Worm (Caenorhabditis elegans) whole organism, mixed stage, embryonic: Measurements from ENCODE around the gene C25F9.11.
A peak's percentile ranks its signal among the peaks of the same experiment; 100 is the strongest.

Experiments used
- M03D4.4 ChIP-seq: sonication (generic microtip); optimal IDR thresholded peaks from 2 replicates; lab custom pipeline; 2017; ENCODE audit warnings: mild to moderate bottlenecking, missing genetic modification characterization, missing compliant biosample characterization
- bed-3 ChIP-seq: fragments of 200-800 bp; sonication (Bioruptor generic); optimal IDR thresholded peaks from 3 replicates; lab custom pipeline; 2018; ENCODE audit warnings: mild to moderate bottlenecking, missing genetic modification characterization, moderate library complexity, missing compliant biosample characterization
- blmp-1 ChIP-seq: fragments of 150-350 bp; optimal IDR thresholded peaks from 2 replicates; lab custom pipeline; 2014; ENCODE audit warnings: missing biosample characterization, missing genetic modification characterization
- ceh-39 ChIP-seq: fragments of 150-350 bp; optimal IDR thresholded peaks from 2 replicates; lab custom pipeline; 2014; ENCODE audit warnings: missing biosample characterization, missing genetic modification characterization
- ceh-43 ChIP-seq: fragments of 200-800 bp; sonication (Bioruptor generic); optimal IDR thresholded peaks from 2 replicates; lab custom pipeline; 2018; ENCODE audit warnings: mild to moderate bottlenecking, missing genetic modification characterization, moderate library complexity, missing compliant biosample characterization
- ces-1 ChIP-seq: fragments of 150-350 bp; optimal IDR thresholded peaks from 2 replicates; lab custom pipeline; 2014; ENCODE audit warnings: missing biosample characterization, missing genetic modification reagents, missing genetic modification characterization
- cnd-1 ChIP-seq: fragments of 200-800 bp; sonication (Bioruptor generic); optimal IDR thresholded peaks from 2 replicates; lab custom pipeline; 2018; ENCODE audit warnings: mild to moderate bottlenecking, missing genetic modification characterization, missing compliant biosample characterization
- drap-1 ChIP-seq: fragments of 200-800 bp; sonication (Bioruptor generic); optimal IDR thresholded peaks from 3 replicates; lab custom pipeline; 2018; ENCODE audit warnings: mild to moderate bottlenecking, missing genetic modification characterization, missing compliant biosample characterization
- elt-1 ChIP-seq: sonication (generic microtip); optimal IDR thresholded peaks from 2 replicates; lab custom pipeline; 2017; ENCODE audit warnings: missing genetic modification characterization, mild to moderate bottlenecking, missing compliant biosample characterization, antibody characterized with exemption, moderate library complexity, borderline replicate concordance; ENCODE audit not compliant: insufficient read depth
- elt-3 ChIP-seq: fragments of 150-350 bp; optimal IDR thresholded peaks from 2 replicates; lab custom pipeline; 2014; ENCODE audit warnings: missing biosample characterization, missing genetic modification characterization
- ham-2 ChIP-seq: fragments of 200-800 bp; sonication (Bioruptor generic); optimal IDR thresholded peaks from 2 replicates; lab custom pipeline; 2018; ENCODE audit warnings: mild to moderate bottlenecking, missing genetic modification characterization, missing compliant biosample characterization
- hlh-1 ChIP-seq: fragments of 150-350 bp; optimal IDR thresholded peaks from 2 replicates; lab custom pipeline; 2014; ENCODE audit warnings: missing biosample characterization, missing genetic modification reagents, missing genetic modification characterization
- lin-13 ChIP-seq: fragments of 150-350 bp; optimal IDR thresholded peaks from 2 replicates; lab custom pipeline; 2014; ENCODE audit warnings: missing biosample characterization, missing genetic modification characterization
- lin-32 ChIP-seq: fragments of 200-800 bp; sonication (Bioruptor generic); optimal IDR thresholded peaks from 2 replicates; lab custom pipeline; 2018; ENCODE audit warnings: mild to moderate bottlenecking, missing genetic modification characterization, missing compliant biosample characterization
- lsy-2 ChIP-seq: fragments of 150-350 bp; optimal IDR thresholded peaks from 2 replicates; lab custom pipeline; 2014; ENCODE audit warnings: missing biosample characterization, missing genetic modification characterization
- mab-5 ChIP-seq: fragments of 150-350 bp; optimal IDR thresholded peaks from 2 replicates; lab custom pipeline; 2014; ENCODE audit warnings: missing biosample characterization, missing genetic modification characterization
- mls-2 ChIP-seq: sonication (generic microtip); optimal IDR thresholded peaks from 2 replicates; lab custom pipeline; 2016; ENCODE audit warnings: mild to moderate bottlenecking, missing genetic modification characterization, moderate library complexity, missing compliant biosample characterization
- nhr-12 ChIP-seq: fragments of 150-350 bp; optimal IDR thresholded peaks from 2 replicates; lab custom pipeline; 2014; ENCODE audit warnings: missing biosample characterization, missing genetic modification characterization
- nhr-2 ChIP-seq: fragments of 150-350 bp; optimal IDR thresholded peaks from 2 replicates; lab custom pipeline; 2014; ENCODE audit warnings: missing biosample characterization, missing genetic modification characterization
- nhr-237 ChIP-seq: fragments of 150-350 bp; optimal IDR thresholded peaks from 2 replicates; lab custom pipeline; 2014; ENCODE audit warnings: missing biosample characterization, missing genetic modification characterization
- nhr-28 ChIP-seq: fragments of 150-350 bp; optimal IDR thresholded peaks from 2 replicates; lab custom pipeline; 2014; ENCODE audit warnings: missing biosample characterization, missing genetic modification characterization
- nhr-76 ChIP-seq: sonication (generic microtip); optimal IDR thresholded peaks from 2 replicates; lab custom pipeline; 2017; ENCODE audit warnings: missing biosample characterization, missing genetic modification characterization
- pha-4 ChIP-seq: fragments of 150-350 bp; optimal IDR thresholded peaks from 2 replicates; lab custom pipeline; 2018; ENCODE audit warnings: missing biosample characterization, missing genetic modification reagents, missing genetic modification characterization
- sptf-1 ChIP-seq: sonication (generic microtip); optimal IDR thresholded peaks from 2 replicates; lab custom pipeline; 2017; ENCODE audit warnings: mild to moderate bottlenecking, missing genetic modification characterization, moderate library complexity, missing compliant biosample characterization
- tbx-8 ChIP-seq: fragments of 200-800 bp; sonication (Bioruptor generic); optimal IDR thresholded peaks from 2 replicates; lab custom pipeline; 2018; ENCODE audit warnings: mild to moderate bottlenecking, missing genetic modification characterization, moderate library complexity, missing compliant biosample characterization
- unc-120 ChIP-seq: sonication (generic microtip); optimal IDR thresholded peaks from 2 replicates; lab custom pipeline; 2017; ENCODE audit warnings: missing genetic modification characterization, missing compliant biosample characterization; ENCODE audit not compliant: poor library complexity, severe bottlenecking
- unc-39 ChIP-seq: fragments of 150-350 bp; optimal IDR thresholded peaks from 2 replicates; lab custom pipeline; 2014; ENCODE audit warnings: missing biosample characterization, missing genetic modification characterization
- unc-62 ChIP-seq: fragments of 150-350 bp; optimal IDR thresholded peaks from 2 replicates; lab custom pipeline; 2014; ENCODE audit warnings: missing biosample characterization, missing genetic modification reagents, missing genetic modification characterization
- zip-8 ChIP-seq: fragments of 150-350 bp; optimal IDR thresholded peaks from 2 replicates; lab custom pipeline; 2014; ENCODE audit warnings: missing biosample characterization, missing genetic modification characterization
- ztf-11 ChIP-seq: fragments of 150-350 bp; optimal IDR thresholded peaks from 2 replicates; lab custom pipeline; 2014; ENCODE audit warnings: missing biosample characterization, missing genetic modification characterization

The C25F9.11 gene

ce11 chrV:19429605-19430004 is 3.3 kb downstream of the C25F9.11 start:
- TF ChIP-seq cnd-1 (tag; lab: Kevin White, UChicago) (no peak), lin-13 (tag; lab: Kevin White, UChicago) (no peak), elt-1 (peak; percentile 98), ham-2 (GFP tag; lab: Kevin White, UChicago) (peak; percentile 94), M03D4.4 (tag; lab: Kevin White, UChicago) (no peak), ceh-43 (GFP tag; lab: Kevin White, UChicago) (no peak)

DNA sequence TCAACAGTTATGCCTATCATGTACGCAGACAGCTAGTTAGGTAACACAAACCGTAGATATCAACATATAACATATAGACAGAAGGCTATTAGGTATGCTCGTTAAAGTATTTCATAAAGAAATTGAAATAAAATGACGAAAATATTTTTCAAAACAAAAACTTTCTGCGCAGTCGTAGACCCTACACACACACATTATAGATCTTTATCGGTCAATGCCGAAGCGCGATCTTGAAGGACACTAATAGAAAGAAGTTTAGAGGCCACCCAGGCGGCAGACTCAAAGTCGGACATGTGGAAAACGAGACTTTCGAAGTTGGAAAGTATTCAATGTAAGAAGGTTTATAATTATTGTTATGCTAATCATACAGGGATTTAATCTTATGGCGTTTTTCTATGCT is 3.9 kb downstream of the C25F9.11 start:
- TF ChIP-seq tbx-8 (GFP tag; lab: Kevin White, UChicago) = no peak
- no peak for TF ChIP-seq bed-3
- TF ChIP-seq unc-62 (GFP tag; lab: Kevin White, UChicago) = no peak
- TF ChIP-seq lin-32 (GFP tag; lab: Kevin White, UChicago) = no peak
- no peak for TF ChIP-seq nhr-76 (tag; lab: Kevin White, UChicago)
- TF ChIP-seq unc-120 = no peak
- no peak for TF ChIP-seq mab-5 (tag; lab: Kevin White, UChicago)
- TF ChIP-seq cnd-1 (tag; lab: Kevin White, UChicago) = no peak
- peak; percentile 60 for TF ChIP-seq elt-1
- peak; percentile 71 for TF ChIP-seq ham-2 (GFP tag; lab: Kevin White, UChicago)

DNA sequence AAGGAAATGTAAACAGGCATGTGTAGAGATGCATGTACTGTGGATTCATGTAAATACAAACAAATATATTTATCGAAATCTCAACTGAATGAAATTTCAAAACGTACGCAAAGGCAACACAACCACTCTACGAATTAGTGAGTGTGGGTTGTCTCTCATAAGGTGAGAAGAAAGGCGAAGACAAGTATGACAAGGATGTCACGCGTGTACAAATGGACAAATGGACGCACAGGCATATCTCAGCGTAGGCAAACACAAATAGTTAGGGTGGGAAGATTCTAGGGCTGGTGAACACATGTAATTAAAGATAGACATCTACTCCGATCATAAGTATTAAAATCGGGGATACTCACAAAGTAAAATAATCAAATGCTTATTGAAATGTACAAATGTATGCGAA is 4.8 kb downstream of the C25F9.11 start:
- no peak for TF ChIP-seq lin-13 (tag; lab: Kevin White, UChicago)
- TF ChIP-seq pha-4 (tag; lab: Kevin White, UChicago) = no peak
- no peak for TF ChIP-seq elt-3
- TF ChIP-seq zip-8 (tag; lab: Kevin White, UChicago) = no peak
- no peak for TF ChIP-seq ceh-43 (GFP tag; lab: Kevin White, UChicago)
- no peak for TF ChIP-seq unc-62 (GFP tag; lab: Kevin White, UChicago)
- no peak for TF ChIP-seq hlh-1
- TF ChIP-seq ham-2 (GFP tag; lab: Kevin White, UChicago) = no peak
- TF ChIP-seq bed-3 = no peak
- TF ChIP-seq elt-1 = no peak
- no peak for TF ChIP-seq ceh-39 (tag; lab: Kevin White, UChicago)
- TF ChIP-seq sptf-1 = no peak
- TF ChIP-seq mls-2 (tag; lab: Kevin White, UChicago) = no peak

DNA sequence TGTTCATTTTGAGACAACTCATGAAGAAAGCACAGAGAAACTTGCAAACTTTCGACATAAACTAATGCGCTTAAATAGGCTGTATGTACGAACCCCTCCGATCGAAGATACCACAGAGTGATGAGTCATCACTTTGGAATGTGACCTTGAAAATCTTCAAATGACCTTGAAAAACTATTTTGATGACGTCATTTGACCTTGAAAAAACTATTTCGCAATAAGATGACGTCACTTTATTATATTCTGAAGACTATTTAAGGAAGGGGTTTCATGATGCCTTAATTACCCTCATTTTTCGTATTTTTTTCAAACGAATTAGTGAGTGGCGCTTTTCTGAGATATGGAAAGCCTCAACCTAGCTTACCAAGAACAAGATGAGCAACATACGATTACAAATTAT is 11.7 kb downstream of the C25F9.11 start, which contains the start of gene C25F9.2:
C25F9.2 (plus strand) TSS at position 341 of the 400 bp plus-strand sequence.
- TF ChIP-seq sptf-1 = no peak
- no peak for TF ChIP-seq ztf-11 (tag; lab: Kevin White, UChicago)
- TF ChIP-seq zip-8 (tag; lab: Kevin White, UChicago) = peak; percentile 99
- no peak for TF ChIP-seq nhr-28
- no peak for TF ChIP-seq lin-32 (GFP tag; lab: Kevin White, UChicago)
- TF ChIP-seq lin-13 (tag; lab: Kevin White, UChicago) = no peak

ce11 chrV:19417836-19418235 is 15.0 kb downstream of the C25F9.11 start, which contains the start of gene C25F9.15:
TSS of gene C25F9.15 (plus strand) at chrV:19418136.
- TF ChIP-seq hlh-1 (no peak), nhr-76 (tag; lab: Kevin White, UChicago) (no peak), unc-39 (tag; lab: Kevin White, UChicago) (no peak), ceh-43 (GFP tag; lab: Kevin White, UChicago) (no peak), ceh-39 (tag; lab: Kevin White, UChicago) (no peak), nhr-2 (tag; lab: Kevin White, UChicago) (no peak), pha-4 (tag; lab: Kevin White, UChicago) (no peak), zip-8 (tag; lab: Kevin White, UChicago) (no peak), sptf-1 (no peak), nhr-28 (no peak), blmp-1 (tag; lab: Kevin White, UChicago) (no peak), lsy-2 (tag; lab: Kevin White, UChicago) (no peak)

- TF ChIP-seq elt-3 = no peak
- TF ChIP-seq lin-13 (tag; lab: Kevin White, UChicago) = no peak
- no peak for TF ChIP-seq drap-1 (GFP tag; lab: Kevin White, UChicago)
These were observed 16.4 kb downstream of the C25F9.11 start, which contains the start of the genes C25F9.4 and C25F9.9 for ce11 chrV:19416475-19416874. TSS of gene C25F9.4 (minus strand) at chrV:19416575. TSS of gene C25F9.9 (plus strand) at chrV:19416611.

ce11 chrV:19410663-19411062 is 22.2 kb downstream of the C25F9.11 start, which contains the start of gene C25F9.5:
TSS of gene C25F9.5 (minus strand) at chrV:19410857.
- no peak for TF ChIP-seq nhr-237 (tag; lab: Kevin White, UChicago)
- no peak for TF ChIP-seq cnd-1 (tag; lab: Kevin White, UChicago)
- TF ChIP-seq ceh-39 (tag; lab: Kevin White, UChicago) = no peak
- TF ChIP-seq nhr-12 (tag; lab: Kevin White, UChicago) = no peak
- no peak for TF ChIP-seq ceh-43 (GFP tag; lab: Kevin White, UChicago)
- no peak for TF ChIP-seq unc-62 (GFP tag; lab: Kevin White, UChicago)
- no peak for TF ChIP-seq tbx-8 (GFP tag; lab: Kevin White, UChicago)
- no peak for TF ChIP-seq lin-32 (GFP tag; lab: Kevin White, UChicago)
- TF ChIP-seq mls-2 (tag; lab: Kevin White, UChicago) = no peak
- TF ChIP-seq zip-8 (tag; lab: Kevin White, UChicago) = no peak
- TF ChIP-seq bed-3 = no peak
- TF ChIP-seq blmp-1 (tag; lab: Kevin White, UChicago) = no peak
- no peak for TF ChIP-seq drap-1 (GFP tag; lab: Kevin White, UChicago)
- no peak for TF ChIP-seq ces-1 (GFP tag; lab: Kevin White, UChicago)
